Worm (Caenorhabditis elegans): ENCODE data around the gene lgc-35.

Gene lgc-35

DNA sequence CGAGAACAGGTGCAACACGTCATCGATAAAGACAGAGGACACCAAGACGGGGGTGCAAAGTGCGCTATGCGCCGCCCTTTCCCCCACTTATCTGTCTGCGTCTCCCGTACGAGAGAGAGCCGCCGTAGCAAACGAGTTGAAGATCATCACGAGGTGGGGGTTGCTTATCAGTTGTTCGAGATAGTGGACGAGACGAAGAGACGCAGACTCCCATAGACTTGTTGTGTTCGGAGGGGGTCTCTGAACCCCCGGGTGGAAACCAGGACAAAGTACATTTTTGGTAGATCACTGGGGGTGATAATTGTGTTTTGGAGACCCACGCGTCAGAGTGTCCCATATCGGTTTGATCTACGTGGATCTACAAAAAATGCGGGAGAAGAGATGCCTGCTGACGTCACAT lies 41.1 kb downstream of the lgc-35 start (continued):
- peak; percentile 41 for TF ChIP-seq nhr-77 (tag; optimal IDR thresholded peaks at IDR 0.05)
- TF ChIP-seq alr-1 (tag; optimal IDR thresholded peaks at IDR 0.05), result no peak
- TF ChIP-seq peb-1 (tag; optimal IDR thresholded peaks at IDR 0.05), result no peak
- peak; percentile 96 for TF ChIP-seq nhr-21 (tag; optimal IDR thresholded peaks at IDR 0.05)
- TF ChIP-seq F13H6.1 (tag; optimal IDR thresholded peaks at IDR 0.05), result peak; percentile 91
- TF ChIP-seq elt-3 (tag; optimal IDR thresholded peaks at IDR 0.05), result no peak
- TF ChIP-seq skn-1 (tag; optimal IDR thresholded peaks at IDR 0.05), result no peak
- TF ChIP-seq nhr-23 (tag; optimal IDR thresholded peaks at IDR 0.05), result no peak

DNA sequence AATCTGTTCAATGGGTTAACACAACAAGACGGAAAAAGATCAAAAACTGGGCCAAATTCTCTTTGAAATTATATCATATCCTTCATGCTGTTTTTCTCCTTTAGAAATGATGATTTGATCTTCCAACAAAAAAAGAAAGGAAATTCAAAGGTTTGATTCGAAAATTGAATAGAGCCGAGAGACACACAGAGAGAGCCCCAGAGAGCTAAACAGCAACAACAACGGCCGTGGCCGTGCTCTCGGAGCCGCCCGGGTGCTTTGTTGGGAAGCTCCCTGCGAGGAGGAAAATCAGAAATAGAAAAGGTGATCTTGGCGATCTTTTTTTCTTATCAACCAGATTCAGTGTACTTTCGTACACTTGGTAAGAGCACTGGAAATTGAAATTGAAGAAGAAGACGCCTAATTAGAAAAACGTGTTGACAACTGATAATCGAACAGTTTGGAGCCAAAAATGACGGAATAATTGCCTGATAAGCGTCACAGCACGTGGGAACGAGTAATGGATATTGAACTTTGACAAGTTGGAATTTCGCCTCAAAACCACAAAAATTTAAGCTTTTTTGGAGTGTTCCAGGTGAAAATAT lies 42.7 kb downstream of the lgc-35 start:
- TF ChIP-seq fos-1 (tag; optimal IDR thresholded peaks at IDR 0.05), result peak; percentile 52
- no peak for TF ChIP-seq elt-3 (tag; optimal IDR thresholded peaks at IDR 0.05)
- no peak for TF ChIP-seq nhr-21 (tag; optimal IDR thresholded peaks at IDR 0.05)
- no peak for TF ChIP-seq nhr-11 (tag; optimal IDR thresholded peaks at IDR 0.05)
- TF ChIP-seq elt-1 (tag; optimal IDR thresholded peaks at IDR 0.05), result no peak
- TF ChIP-seq mab-5 (tag; optimal IDR thresholded peaks at IDR 0.05), result no peak
- TF ChIP-seq mdl-1 (tag; optimal IDR thresholded peaks at IDR 0.05), result no peak
- no peak for TF ChIP-seq R02D3.7 (tag; optimal IDR thresholded peaks at IDR 0.05)
- TF ChIP-seq mbf-1 (tag; optimal IDR thresholded peaks at IDR 0.05), result no peak
- peak; percentile 61 for TF ChIP-seq crh-2 (tag; optimal IDR thresholded peaks at IDR 0.05)
- TF ChIP-seq skn-1 (tag; optimal IDR thresholded peaks at IDR 0.05), result no peak
- no peak for TF ChIP-seq zag-1 (tag; optimal IDR thresholded peaks at IDR 0.05)
- TF ChIP-seq peb-1 (tag; optimal IDR thresholded peaks at IDR 0.05), result no peak
- peak; percentile 30 for TF ChIP-seq C34F6.9 (tag; optimal IDR thresholded peaks at IDR 0.05)
- TF ChIP-seq sma-3 (GFP tag; optimal IDR thresholded peaks at IDR 0.05), result no peak
- TF ChIP-seq lin-11 (tag; optimal IDR thresholded peaks at IDR 0.05), result no peak
- TF ChIP-seq ama-1 (optimal IDR thresholded peaks at IDR 0.05), result peak; percentile 36
- no peak for TF ChIP-seq sem-4 (tag; optimal IDR thresholded peaks at IDR 0.05)
- peak; percentile 25 for TF ChIP-seq lin-13 (GFP tag; optimal IDR thresholded peaks at IDR 0.05)
- no peak for TF ChIP-seq aly-2 (tag; optimal IDR thresholded peaks at IDR 0.05)
- TF ChIP-seq gmeb-1 (tag; optimal IDR thresholded peaks at IDR 0.05), result no peak
- TF ChIP-seq ztf-1 (GFP tag; conservative IDR thresholded peaks at IDR 0.05), result no peak
- peak; percentile 50 for TF ChIP-seq sma-9 (GFP tag; optimal IDR thresholded peaks at IDR 0.05)
- no peak for TF ChIP-seq sma-9 (tag; optimal IDR thresholded peaks at IDR 0.05)
- TF ChIP-seq nhr-77 (tag; optimal IDR thresholded peaks at IDR 0.05), result no peak
- no peak for TF ChIP-seq lin-39 (tag; optimal IDR thresholded peaks at IDR 0.05)
- no peak for TF ChIP-seq dmd-4 (tag; optimal IDR thresholded peaks at IDR 0.05)
- no peak for TF ChIP-seq nhr-237 (tag; optimal IDR thresholded peaks at IDR 0.05)
- TF ChIP-seq nhr-23 (tag; optimal IDR thresholded peaks at IDR 0.05), result no peak
- no peak for TF ChIP-seq Y55F3AM.14 (GFP tag; optimal IDR thresholded peaks at IDR 0.05)
- no peak for TF ChIP-seq F13H6.1 (tag; optimal IDR thresholded peaks at IDR 0.05)
- no peak for TF ChIP-seq nhr-12 (tag; optimal IDR thresholded peaks at IDR 0.05)
- TF ChIP-seq nhr-6 (tag; optimal IDR thresholded peaks at IDR 0.05), result no peak
- no peak for TF ChIP-seq ztf-4 (tag; optimal IDR thresholded peaks at IDR 0.05)
- TF ChIP-seq ceh-82 (tag; optimal IDR thresholded peaks at IDR 0.05), result no peak
- TF ChIP-seq ztf-11 (tag; optimal IDR thresholded peaks at IDR 0.05), result no peak
- no peak for TF ChIP-seq egl-27 (tag; optimal IDR thresholded peaks at IDR 0.05)
- TF ChIP-seq unc-62 (GFP tag; optimal IDR thresholded peaks at IDR 0.05), result no peak
- no peak for TF ChIP-seq nhr-129 (tag; optimal IDR thresholded peaks at IDR 0.05)
- TF ChIP-seq snpc-4 (tag; optimal IDR thresholded peaks at IDR 0.05), result no peak
- no peak for TF ChIP-seq unc-39 (tag; optimal IDR thresholded peaks at IDR 0.05)
- no peak for TF ChIP-seq unc-55 (GFP tag; optimal IDR thresholded peaks at IDR 0.05)
- no peak for TF ChIP-seq ZK546.5 (tag; optimal IDR thresholded peaks at IDR 0.05)
- TF ChIP-seq nhr-25 (tag; optimal IDR thresholded peaks at IDR 0.05), result no peak
- TF ChIP-seq nhr-10 (tag; optimal IDR thresholded peaks at IDR 0.05), result no peak
- TF ChIP-seq lsy-2 (tag; optimal IDR thresholded peaks at IDR 0.05), result peak in 1 of 2 experiments; percentile 26
- no peak for TF ChIP-seq alr-1 (tag; optimal IDR thresholded peaks at IDR 0.05)
- no peak for TF ChIP-seq blmp-1 (tag; optimal IDR thresholded peaks at IDR 0.05; ENCODE audit: insufficient read depth)
- no peak for TF ChIP-seq ceh-16 (tag; optimal IDR thresholded peaks at IDR 0.05)

Data from whole organism, L2 larva.